Fruit fly (Drosophila melanogaster): ENCODE measurements around the gene CG12278.

dm6 chr3R:21043549-21044118, at the start of gene CG12278:
- TF ChIP-seq EcR (GFP tag; optimal IDR thresholded peaks at IDR 0.05): no peak
- no peak for TF ChIP-seq CG15710 (tag; optimal IDR thresholded peaks at IDR 0.05)
- no peak for TF ChIP-seq CG10348 (GFP tag; IDR thresholded peaks at IDR 0.05)
- no peak for TF ChIP-seq CG14655 (GFP tag; optimal IDR thresholded peaks at IDR 0.05)
- TF ChIP-seq CG4496 (GFP tag; IDR thresholded peaks at IDR 0.05): no peak
- TF ChIP-seq Pif1B (GFP tag; optimal IDR thresholded peaks at IDR 0.05): no peak
- TF ChIP-seq gl (tag; optimal IDR thresholded peaks at IDR 0.05): no peak
- TF ChIP-seq CG8159 (tag; optimal IDR thresholded peaks at IDR 0.05): no peak
- TF ChIP-seq rn (GFP tag; IDR thresholded peaks at IDR 0.05): no peak
- TF ChIP-seq D1 (tag; optimal IDR thresholded peaks at IDR 0.05): no peak
- TF ChIP-seq CG17806 (tag; optimal IDR thresholded peaks at IDR 0.05): no peak
- TF ChIP-seq CG32121 (GFP tag; IDR thresholded peaks at IDR 0.05): no peak
